Fruit fly (Drosophila melanogaster): ENCODE results near the gene Trx2.

Trx2 gene

dm6 chr2L:9567398-9567856 is 45.5 kb upstream of the Trx2 start:
- TF ChIP-seq CG1792 (GFP tag; optimal IDR thresholded peaks at IDR 0.05): peak; percentile 88
- peak; percentile 99 for TF ChIP-seq CG10543 (GFP tag; optimal IDR thresholded peaks at IDR 0.05)
- TF ChIP-seq C15 (GFP tag; IDR thresholded peaks at IDR 0.05): peak; percentile 95
- TF ChIP-seq Doc2 (GFP tag; IDR thresholded peaks at IDR 0.05): peak; percentile 61; the same call in 1 of the 2 replicates
- peak; percentile 98 for TF ChIP-seq fd3F (GFP tag; optimal IDR thresholded peaks at IDR 0.05)
- TF ChIP-seq CG9437 (GFP tag; optimal IDR thresholded peaks at IDR 0.05): peak; percentile 94
- peak; percentile 89 for TF ChIP-seq ac (GFP tag; optimal IDR thresholded peaks at IDR 0.05)
- peak; percentile 64 for TF ChIP-seq jumu (GFP tag; optimal IDR thresholded peaks at IDR 0.05)
- peak; percentile 81 for TF ChIP-seq CG33557 (GFP tag; optimal IDR thresholded peaks at IDR 0.05)
- TF ChIP-seq H15 (GFP tag; IDR thresholded peaks at IDR 0.05): peak; percentile 95
- peak; percentile 93 for TF ChIP-seq sim (GFP tag; IDR thresholded peaks at IDR 0.05)
- peak; percentile 65 for TF ChIP-seq CG13287 (GFP tag; IDR thresholded peaks at IDR 0.05; ENCODE audit: partially characterized antibody)
- TF ChIP-seq CG13424 (tag; optimal IDR thresholded peaks at IDR 0.05): peak; percentile 89
- peak; percentile 89 for TF ChIP-seq gem (tag; optimal IDR thresholded peaks at IDR 0.05)
- TF ChIP-seq fd64A (GFP tag; optimal IDR thresholded peaks at IDR 0.05): peak; percentile 100
- no peak for TF ChIP-seq CG7963 (GFP tag; IDR thresholded peaks at IDR 0.05; ENCODE audit: partially characterized antibody)
- TF ChIP-seq phol (tag; optimal IDR thresholded peaks at IDR 0.05): peak; percentile 88
- TF ChIP-seq CoRest (tag; optimal IDR thresholded peaks at IDR 0.05): peak; percentile 93
- TF ChIP-seq dm (GFP tag; optimal IDR thresholded peaks at IDR 0.05): peak; percentile 93
- TF ChIP-seq nau (GFP tag; optimal IDR thresholded peaks at IDR 0.05): peak; percentile 100
- peak; percentile 97 for TF ChIP-seq CG7271 (tag; optimal IDR thresholded peaks at IDR 0.05)
- peak; percentile 92 to 97 for TF ChIP-seq Hr51 (GFP tag; optimal IDR thresholded peaks at IDR 0.05)
- peak; percentile 94 for TF ChIP-seq tup (GFP tag; optimal IDR thresholded peaks at IDR 0.05)
- TF ChIP-seq Awh (GFP tag; IDR thresholded peaks at IDR 0.05): peak; percentile 98
- TF ChIP-seq otp (GFP tag; IDR thresholded peaks at IDR 0.05): peak; percentile 99
- TF ChIP-seq vvl (GFP tag; IDR thresholded peaks at IDR 0.05): peak; percentile 99
- peak; percentile 89 for TF ChIP-seq pfk (GFP tag; optimal IDR thresholded peaks at IDR 0.05)
- TF ChIP-seq CG6791 (GFP tag; IDR thresholded peaks at IDR 0.05; ENCODE audit: partially characterized antibody): no peak
- TF ChIP-seq Dip3 (GFP tag; optimal IDR thresholded peaks at IDR 0.05): peak; percentile 92
- TF ChIP-seq dpn (GFP tag; optimal IDR thresholded peaks at IDR 0.05): peak; percentile 93 to 95
- TF ChIP-seq CG16813 (GFP tag; IDR thresholded peaks at IDR 0.05; ENCODE audit: partially characterized antibody): no peak
- peak; percentile 95 for TF ChIP-seq grau (tag; optimal IDR thresholded peaks at IDR 0.05)
- TF ChIP-seq stc (GFP tag; IDR thresholded peaks at IDR 0.05): peak; percentile 98
- peak; percentile 74 for TF ChIP-seq CG7786 (GFP tag; optimal IDR thresholded peaks at IDR 0.05)
- peak; percentile 86 for TF ChIP-seq peb (GFP tag; IDR thresholded peaks at IDR 0.05)
- TF ChIP-seq CG9876 (GFP tag; optimal IDR thresholded peaks at IDR 0.05): peak; percentile 90
- peak; percentile 98 for TF ChIP-seq CG12219 (GFP tag; optimal IDR thresholded peaks at IDR 0.05)
- TF ChIP-seq kni (GFP tag; optimal IDR thresholded peaks at IDR 0.05): peak; percentile 98
- peak; percentile 94 for TF ChIP-seq CG4360 (GFP tag; IDR thresholded peaks at IDR 0.05)
- peak; percentile 91 for TF ChIP-seq CG8281 (tag; optimal IDR thresholded peaks at IDR 0.05)
- peak; percentile 97 for TF ChIP-seq run (tag; optimal IDR thresholded peaks at IDR 0.05)
- peak; percentile 96 for TF ChIP-seq Sox102F (GFP tag; optimal IDR thresholded peaks at IDR 0.05)
- peak; percentile 88 for TF ChIP-seq CG14710 (tag; optimal IDR thresholded peaks at IDR 0.05)
- TF ChIP-seq CG6654 (GFP tag; optimal IDR thresholded peaks at IDR 0.05): peak; percentile 91
- TF ChIP-seq trem (tag; optimal IDR thresholded peaks at IDR 0.05): peak; percentile 91
- peak; percentile 98 for TF ChIP-seq seq (GFP tag; IDR thresholded peaks at IDR 0.05)
- TF ChIP-seq CG7357 (GFP tag; IDR thresholded peaks at IDR 0.05): peak; percentile 67
- TF ChIP-seq CG32772 (GFP tag; IDR thresholded peaks at IDR 0.05): peak; percentile 89
- TF ChIP-seq Mrtf (GFP tag; IDR thresholded peaks at IDR 0.05): peak; percentile 89
- TF ChIP-seq so (GFP tag; IDR thresholded peaks at IDR 0.05): peak; percentile 99
